Worm (Caenorhabditis elegans) whole organism, L4 larva: Measurements from ENCODE around the gene nhr-122.

Experiments
- F10B5.3 ChIP-seq: sonication (generic microtip); optimal IDR thresholded peaks from 2 replicates; lab custom pipeline; 2016; ENCODE audit warnings: mild to moderate bottlenecking, missing genetic modification characterization, missing compliant biosample characterization
- lin-13 ChIP-seq: fragments of 150-350 bp; optimal IDR thresholded peaks from 2 replicates; lab custom pipeline; 2014; ENCODE audit warnings: missing biosample characterization, missing genetic modification reagents, missing genetic modification characterization

DNA sequence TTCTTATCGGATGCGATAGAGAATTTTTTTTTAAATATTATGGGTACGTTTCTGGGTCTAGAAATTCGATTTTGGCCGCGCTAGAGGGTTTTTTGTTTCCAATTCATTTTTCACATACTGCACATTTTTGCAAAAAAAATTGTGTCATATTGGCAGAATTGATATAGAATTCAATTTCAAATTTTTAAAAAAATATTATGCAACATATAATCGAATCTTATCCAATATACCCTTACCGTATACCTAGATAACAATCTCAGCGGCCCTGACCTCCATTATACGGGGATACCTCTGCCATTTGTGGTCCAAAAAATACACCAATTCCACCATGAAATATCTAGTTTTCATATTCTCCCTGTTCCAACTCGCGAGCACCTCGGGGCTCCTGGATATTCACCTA is 18.0 kb downstream of the nhr-122 start, which contains the start of gene cpg-24:
- TF ChIP-seq lin-13 (GFP tag; lab: Kevin White, UChicago) (no peak), F10B5.3 (tag; lab: Kevin White, UChicago) (no peak)
